Fruit fly (Drosophila melanogaster) whole organism, embryonic: ENCODE measurements around the gene CG4730.
A peak's percentile ranks its signal among the peaks of the same experiment; 100 is the strongest.

Experiments used
- Antp ChIP-seq: fragments of 200-800 bp; sonication (Bioruptor generic); optimal IDR thresholded peaks from 3 replicates; lab custom pipeline; 2016; ENCODE audit warnings: missing biosample characterization, missing genetic modification characterization
- CG10366 ChIP-seq: fragments of 200-800 bp; sonication (Bioruptor generic); IDR thresholded peaks from 2 replicates; pipeline ENCODE4 v1.3.6; 2022; ENCODE audit warnings: missing biosample characterization, missing genetic modification characterization
- CG10959 ChIP-seq: fragments of 200-800 bp; sonication (Bioruptor generic); IDR thresholded peaks from 2 replicates; pipeline ENCODE4 v1.3.6; 2022; ENCODE audit warnings: missing biosample characterization, missing genetic modification characterization
- CG13296 ChIP-seq: fragments of 200-800 bp; sonication (Bioruptor generic); optimal IDR thresholded peaks from 3 replicates; lab custom pipeline; 2018; ENCODE audit warnings: missing biosample characterization, mild to moderate bottlenecking, missing genetic modification characterization
- CG14050 ChIP-seq: fragments of 200-800 bp; sonication (Bioruptor generic); IDR thresholded peaks from 3 replicates; pipeline ENCODE4 v1.3.6; 2022; ENCODE audit warnings: missing biosample characterization, missing genetic modification characterization
- CG15011 ChIP-seq: fragments of 200-800 bp; sonication (Bioruptor generic); optimal IDR thresholded peaks from 3 replicates; lab custom pipeline; 2018; ENCODE audit warnings: missing biosample characterization, mild to moderate bottlenecking, missing genetic modification characterization
- CG1647 ChIP-seq: fragments of 200-800 bp; sonication (Bioruptor generic); optimal IDR thresholded peaks from 3 replicates; lab custom pipeline; 2016; ENCODE audit warnings: missing biosample characterization, missing genetic modification characterization
- CG16815 ChIP-seq: fragments of 200-800 bp; sonication (Bioruptor generic); optimal IDR thresholded peaks from 3 replicates; lab custom pipeline; 2017; ENCODE audit warnings: missing biosample characterization, mild to moderate bottlenecking, missing genetic modification characterization
- CG17186 ChIP-seq: fragments of 200-800 bp; sonication (Bioruptor generic); optimal IDR thresholded peaks from 3 replicates; lab custom pipeline; 2017; ENCODE audit warnings: missing biosample characterization, missing genetic modification reagents, missing genetic modification characterization
- CG17385 ChIP-seq: fragments of 200-800 bp; sonication (Bioruptor generic); optimal IDR thresholded peaks from 3 replicates; lab custom pipeline; 2018; ENCODE audit warnings: missing biosample characterization, mild to moderate bottlenecking, missing genetic modification characterization
- CG17829 ChIP-seq: fragments of 200-800 bp; optimal IDR thresholded peaks from 2 replicates; lab custom pipeline; 2019; ENCODE audit warnings: missing biosample characterization, mild to moderate bottlenecking, missing genetic modification characterization, moderate library complexity
- CG2202 ChIP-seq: fragments of 200-800 bp; sonication (Bioruptor generic); optimal IDR thresholded peaks from 2 replicates; lab custom pipeline; 2018; ENCODE audit warnings: missing biosample characterization, mild to moderate bottlenecking, missing genetic modification characterization
- CG2875 ChIP-seq: fragments of 200-800 bp; sonication (Bioruptor generic); optimal IDR thresholded peaks from 2 replicates; lab custom pipeline; 2017; ENCODE audit warnings: missing biosample characterization, mild to moderate bottlenecking, missing genetic modification characterization, missing genetic modification reagents
- CG3407 ChIP-seq: fragments of 200-800 bp; sonication (Bioruptor generic); optimal IDR thresholded peaks from 2 replicates; lab custom pipeline; 2018; ENCODE audit warnings: missing biosample characterization, mild to moderate bottlenecking, missing genetic modification characterization
- CG4404 ChIP-seq: fragments of 200-800 bp; sonication (Bioruptor generic); IDR thresholded peaks from 2 replicates; pipeline ENCODE4 v1.3.6; 2022; ENCODE audit warnings: missing biosample characterization, missing genetic modification characterization
- CG5245 ChIP-seq: fragments of 200-800 bp; sonication (Bioruptor generic); optimal IDR thresholded peaks from 3 replicates; lab custom pipeline; 2016; ENCODE audit warnings: missing biosample characterization, missing genetic modification characterization
- CG6272 ChIP-seq: fragments of 200-800 bp; sonication (Bioruptor generic); IDR thresholded peaks from 2 replicates; pipeline ENCODE4 v1.3.6; 2022; ENCODE audit warnings: missing biosample characterization, missing genetic modification characterization
- CG6854 ChIP-seq: fragments of 200-800 bp; sonication (Bioruptor generic); optimal IDR thresholded peaks from 3 replicates; lab custom pipeline; 2017; ENCODE audit warnings: missing biosample characterization, mild to moderate bottlenecking, missing genetic modification characterization
- CG7357 ChIP-seq: fragments of 200-800 bp; sonication (Bioruptor generic); IDR thresholded peaks from 3 replicates; pipeline ENCODE4 v1.3.6; 2022; ENCODE audit warnings: missing biosample characterization, missing genetic modification characterization
- CG7372 ChIP-seq: fragments of 200-800 bp; sonication (Bioruptor generic); IDR thresholded peaks from 2 replicates; pipeline ENCODE4 v1.3.6; 2022; ENCODE audit warnings: missing biosample characterization, missing genetic modification characterization
- CG7839 ChIP-seq: fragments of 200-800 bp; sonication (Bioruptor generic); optimal IDR thresholded peaks from 3 replicates; lab custom pipeline; 2018; ENCODE audit warnings: missing biosample characterization, mild to moderate bottlenecking, missing genetic modification characterization, moderate library complexity
- CG8290 ChIP-seq, 3 experiments: fragments of 200-800 bp; sonication (Bioruptor generic); optimal IDR thresholded peaks; 2 replicates each; lab custom pipeline; 2016 to 2019; ENCODE audit warnings: missing biosample characterization in 3 of 3, missing genetic modification characterization in 3 of 3, mild to moderate bottlenecking in 2 of 3, moderate library complexity in 1 of 3
- CG8924 ChIP-seq: fragments of 200-800 bp; optimal IDR thresholded peaks from 3 replicates; lab custom pipeline; 2019; ENCODE audit warnings: missing biosample characterization, mild to moderate bottlenecking, missing genetic modification characterization, moderate library complexity
- CG9215 ChIP-seq: fragments of 200-800 bp; sonication (Bioruptor generic); IDR thresholded peaks from 2 replicates; pipeline ENCODE4 v1.3.6; 2022; ENCODE audit warnings: missing biosample characterization, missing genetic modification characterization
- D19B ChIP-seq: fragments of 200-800 bp; sonication (Bioruptor generic); optimal IDR thresholded peaks from 2 replicates; lab custom pipeline; 2017; ENCODE audit warnings: missing biosample characterization, mild to moderate bottlenecking, missing genetic modification characterization
- Deaf1 ChIP-seq: fragments of 200-800 bp; optimal IDR thresholded peaks from 3 replicates; lab custom pipeline; 2019; ENCODE audit warnings: missing biosample characterization, mild to moderate bottlenecking, missing genetic modification characterization, moderate library complexity
- Dip3 ChIP-seq: fragments of 200-800 bp; sonication (Bioruptor generic); optimal IDR thresholded peaks from 3 replicates; lab custom pipeline; 2016; ENCODE audit warnings: missing biosample characterization, missing genetic modification characterization
- Hr78 ChIP-seq, 2 experiments: fragments of 200-800 bp in 1 of 2; fragments of >200 bp in 1 of 2; sonication (Bioruptor generic) in 1 of 2; optimal IDR thresholded peaks; 2 replicates each; lab custom pipeline; 2017 to 2019; ENCODE audit warnings: missing biosample characterization in 2 of 2, missing genetic modification characterization in 2 of 2, mild to moderate bottlenecking in 1 of 2, moderate library complexity in 1 of 2
- Jarid2 ChIP-seq: fragments of 200-800 bp; sonication (Bioruptor generic); optimal IDR thresholded peaks from 3 replicates; lab custom pipeline; 2017; ENCODE audit warnings: mild to moderate bottlenecking, missing biosample characterization, missing genetic modification reagents, missing genetic modification characterization
- Lhr ChIP-seq: fragments of 200-800 bp; sonication (Bioruptor generic); optimal IDR thresholded peaks from 3 replicates; lab custom pipeline; 2017; ENCODE audit warnings: mild to moderate bottlenecking, missing biosample characterization, missing genetic modification reagents, missing genetic modification characterization
- Mes4 ChIP-seq: fragments of 200-800 bp; sonication (Bioruptor generic); optimal IDR thresholded peaks from 2 replicates; lab custom pipeline; 2016; ENCODE audit warnings: missing biosample characterization, missing genetic modification characterization
- NC2α ChIP-seq: fragments of 200-800 bp; sonication (Bioruptor generic); optimal IDR thresholded peaks from 2 replicates; lab custom pipeline; 2016; ENCODE audit warnings: missing biosample characterization, missing genetic modification characterization
- Poxn ChIP-seq: fragments of 200-800 bp; sonication (Bioruptor generic); IDR thresholded peaks from 2 replicates; pipeline ENCODE4 v1.3.6; 2022; ENCODE audit warnings: missing biosample characterization, missing genetic modification characterization
- Spps ChIP-seq: fragments of 200-800 bp; sonication (Bioruptor generic); optimal IDR thresholded peaks from 2 replicates; lab custom pipeline; 2018; ENCODE audit warnings: missing biosample characterization, mild to moderate bottlenecking, missing genetic modification characterization
- Stat92E ChIP-seq, 3 experiments: fragments of >200 bp in 2 of 3; fragments of 200-800 bp in 1 of 3; sonication (Bioruptor generic) in 1 of 3; optimal IDR thresholded peaks; 2 replicates each; lab custom pipeline; 2017 to 2019; ENCODE audit warnings: missing biosample characterization in 3 of 3, missing genetic modification characterization in 3 of 3, mild to moderate bottlenecking in 1 of 3, moderate library complexity in 1 of 3
- ash1 ChIP-seq: fragments of 200-800 bp; sonication (Bioruptor generic); optimal IDR thresholded peaks from 2 replicates; lab custom pipeline; 2018; ENCODE audit warnings: missing biosample characterization, mild to moderate bottlenecking, missing genetic modification characterization
- ems ChIP-seq: fragments of 200-800 bp; sonication (Bioruptor generic); optimal IDR thresholded peaks from 3 replicates; lab custom pipeline; 2016; ENCODE audit warnings: missing biosample characterization, missing genetic modification characterization
- fru ChIP-seq: fragments of >200 bp; optimal IDR thresholded peaks from 2 replicates; lab custom pipeline; 2017
- insv ChIP-seq, 2 experiments: fragments of 200-800 bp; sonication (Bioruptor generic); optimal IDR thresholded peaks; 3 replicates each; lab custom pipeline; 2016 to 2018; ENCODE audit warnings: missing biosample characterization in 2 of 2, missing genetic modification characterization in 2 of 2
- jing ChIP-seq: fragments of 200-800 bp; sonication (Bioruptor generic); optimal IDR thresholded peaks from 2 replicates; lab custom pipeline; 2018; ENCODE audit warnings: missing biosample characterization, mild to moderate bottlenecking, missing genetic modification characterization
- jumu ChIP-seq: fragments of 200-800 bp; sonication (Bioruptor generic); optimal IDR thresholded peaks from 3 replicates; lab custom pipeline; 2016; ENCODE audit warnings: missing biosample characterization, missing genetic modification characterization
- kah ChIP-seq: fragments of 200-800 bp; sonication (Bioruptor generic); optimal IDR thresholded peaks from 2 replicates; lab custom pipeline; 2018; ENCODE audit warnings: missing biosample characterization, mild to moderate bottlenecking, missing genetic modification characterization
- nerfin-2 ChIP-seq: fragments of 200-800 bp; sonication (Bioruptor generic); IDR thresholded peaks from 2 replicates; pipeline ENCODE4 v1.3.6; 2022; ENCODE audit warnings: missing biosample characterization, missing genetic modification characterization; ENCODE audit not compliant: partially characterized antibody
- pan ChIP-seq, 4 experiments: fragments of >200 bp in 3 of 4; fragments of 200-800 bp in 1 of 4; sonication (Bioruptor generic) in 1 of 4; optimal IDR thresholded peaks in 3 of 4; IDR thresholded peaks in 1 of 4; 2 replicates each; pipeline versions ENCODE4 v1.3.6 to Lab custom; 2017 to 2022; ENCODE audit warnings: missing biosample characterization in 2 of 4, missing genetic modification characterization in 2 of 4, mixed read lengths in 1 of 4
- rib ChIP-seq: fragments of 200-800 bp; sonication (Bioruptor generic); IDR thresholded peaks from 2 replicates; pipeline ENCODE4 v1.3.6; 2022; ENCODE audit warnings: missing biosample characterization, missing genetic modification characterization
- seq ChIP-seq: fragments of 200-800 bp; sonication (Bioruptor generic); IDR thresholded peaks from 2 replicates; pipeline ENCODE4 v1.3.6; 2022; ENCODE audit warnings: missing biosample characterization, missing genetic modification characterization
- sob ChIP-seq: fragments of 200-800 bp; sonication (Bioruptor generic); IDR thresholded peaks from 2 replicates; pipeline ENCODE4 v1.3.6; 2022; ENCODE audit warnings: missing biosample characterization, missing genetic modification characterization
- tna ChIP-seq: fragments of 200-800 bp; sonication (Bioruptor generic); IDR thresholded peaks from 2 replicates; pipeline ENCODE4 v1.3.6; 2022; ENCODE audit warnings: missing biosample characterization, missing genetic modification characterization; ENCODE audit not compliant: partially characterized antibody
- toy ChIP-seq: fragments of 200-800 bp; sonication (Bioruptor generic); IDR thresholded peaks from 2 replicates; pipeline ENCODE4 v1.3.6; 2022; ENCODE audit warnings: missing biosample characterization, missing genetic modification characterization
- tx ChIP-seq: fragments of 200-800 bp; sonication (Bioruptor generic); optimal IDR thresholded peaks from 2 replicates; lab custom pipeline; 2016; ENCODE audit warnings: missing biosample characterization, missing genetic modification characterization

CG4730 gene

DNA sequence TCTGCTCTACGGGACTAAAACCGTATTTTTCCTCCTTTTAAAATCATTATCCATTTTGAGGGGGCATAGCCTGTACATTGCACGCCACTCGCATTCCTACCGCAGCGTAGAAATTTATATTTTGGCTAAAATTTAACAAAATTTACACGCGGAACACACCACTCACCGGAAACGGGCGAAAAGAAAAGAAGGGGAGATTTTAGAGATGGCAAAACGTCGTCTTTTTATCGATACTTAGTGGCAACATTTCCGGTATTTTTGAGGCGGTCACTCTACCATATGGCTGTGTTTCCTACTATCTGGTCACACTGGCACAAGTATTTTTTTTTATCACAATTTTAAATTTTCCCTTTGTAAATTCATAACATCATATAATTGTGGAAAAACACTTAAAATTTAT, 6.4 kb upstream of the CG4730 start, which contains the start of gene RpL27 (continued):
- TF ChIP-seq CG5245 (GFP tag; lab: Kevin White, UChicago), result peak; percentile 65
- TF ChIP-seq D19B (GFP tag; lab: Kevin White, UChicago), result peak; percentile 63
- TF ChIP-seq CG15011 (GFP tag; lab: Kevin White, UChicago), result peak; percentile 83
- no peak for TF ChIP-seq tx (GFP tag; lab: Kevin White, UChicago)
- peak; percentile 34 for TF ChIP-seq CG17186 (GFP tag; lab: Kevin White, UChicago)
- 0 out of 2 replicates have a peak, but pooled peaks have one; percentile 40 for TF ChIP-seq CG9215 (GFP tag; lab: Robert Waterston, UW)
- TF ChIP-seq Poxn (GFP tag; lab: Robert Waterston, UW), result no peak
- TF ChIP-seq CG3407 (GFP tag; lab: Kevin White, UChicago), result peak; percentile 74
- TF ChIP-seq CG14050, result peak; percentile 73
- TF ChIP-seq ash1 (GFP tag; lab: Kevin White, UChicago), result peak; percentile 80
- no peak for TF ChIP-seq CG10959
- TF ChIP-seq Spps, result peak; percentile 67
- TF ChIP-seq CG4404 (GFP tag; lab: Robert Waterston, UW), result no peak
- TF ChIP-seq CG1647 (GFP tag; lab: Kevin White, UChicago), result peak; percentile 62
- no peak for TF ChIP-seq Hr78 (GFP tag; optimal IDR thresholded peaks at IDR 0.05; lab: Kevin White, UChicago)
- TF ChIP-seq Jarid2 (GFP tag; lab: Kevin White, UChicago), result peak; percentile 66
- TF ChIP-seq Stat92E (GFP tag; optimal IDR thresholded peaks at IDR 0.05; lab: Kevin White, UChicago), result peak in 1 of 3 experiments; percentile 67
- TF ChIP-seq Dip3 (GFP tag; lab: Kevin White, UChicago), result peak; percentile 66
- TF ChIP-seq CG17829 (tag; lab: Kevin White, UChicago), result peak; percentile 75
- TF ChIP-seq CG10366 (GFP tag; lab: Robert Waterston, UW), result peak; percentile 52
- TF ChIP-seq Antp (GFP tag; lab: Kevin White, UChicago), result peak; percentile 33
- TF ChIP-seq CG6272 (GFP tag; lab: Robert Waterston, UW), result peak; percentile 30
- TF ChIP-seq CG13296, result peak; percentile 92
- peak; percentile 45 for TF ChIP-seq NC2α
- peak; percentile 78 for TF ChIP-seq CG2875 (GFP tag; lab: Kevin White, UChicago)
- TF ChIP-seq insv (GFP tag; optimal IDR thresholded peaks at IDR 0.05; lab: Kevin White, UChicago), result peak in 1 of 2 experiments; percentile 67
- peak; percentile 86 for TF ChIP-seq sob
- no peak for TF ChIP-seq fru (lab: Kevin White, UChicago)
- TF ChIP-seq Lhr (GFP tag; lab: Kevin White, UChicago), result peak; percentile 82
- TF ChIP-seq CG8924 (tag; lab: Kevin White, UChicago), result peak; percentile 80
- TF ChIP-seq CG7357 (GFP tag; lab: Robert Waterston, UW), result no peak
- no peak for TF ChIP-seq jumu (GFP tag; lab: Kevin White, UChicago)
- TF ChIP-seq CG16815 (GFP tag; lab: Kevin White, UChicago), result peak; percentile 6
- TF ChIP-seq CG7372 (GFP tag; lab: Robert Waterston, UW), result peak; percentile 76
- TF ChIP-seq CG8290 (GFP tag; optimal IDR thresholded peaks at IDR 0.05; lab: Kevin White, UChicago), result peak; percentile 68
- peak; percentile 55 to 88 for TF ChIP-seq CG8290 (tag; optimal IDR thresholded peaks at IDR 0.05; lab: Kevin White, UChicago)
- peak; percentile 82 for TF ChIP-seq kah (GFP tag; lab: Kevin White, UChicago)
- no peak for TF ChIP-seq nerfin-2 (GFP tag; lab: Robert Waterston, UW)
- peak; percentile 77 for TF ChIP-seq ems (GFP tag; lab: Kevin White, UChicago)
- TF ChIP-seq CG6854 (GFP tag; lab: Kevin White, UChicago), result peak; percentile 81
- peak; percentile 54; the same call in 1 of the 2 replicates for TF ChIP-seq rib (GFP tag; lab: Robert Waterston, UW)
- peak; percentile 51; the same call in 1 of the 2 replicates for TF ChIP-seq seq (GFP tag; lab: Robert Waterston, UW)
- TF ChIP-seq Mes4 (GFP tag; lab: Kevin White, UChicago), result peak; percentile 92
- peak; percentile 78 for TF ChIP-seq CG7839 (tag; lab: Kevin White, UChicago)
- TF ChIP-seq jing (GFP tag; lab: Kevin White, UChicago), result no peak
- TF ChIP-seq tna (GFP tag; lab: Robert Waterston, UW), result no peak; the same call in 1 of the 2 replicates
- peak; percentile 88 for TF ChIP-seq CG17385 (GFP tag; lab: Kevin White, UChicago)
- peak; percentile 69 for TF ChIP-seq CG2202 (tag; lab: Kevin White, UChicago)
- no peak for TF ChIP-seq pan (optimal IDR thresholded peaks at IDR 0.05; lab: Kevin White, UChicago)
- peak in 1 of 2 experiments; percentile 74 for TF ChIP-seq pan (GFP tag; optimal IDR thresholded peaks at IDR 0.05 in 1 of 2, IDR thresholded peaks at IDR 0.05 in 1 of 2)
- no peak for TF ChIP-seq toy (GFP tag; lab: Robert Waterston, UW)
- TF ChIP-seq Deaf1 (tag; lab: Kevin White, UChicago), result peak; percentile 48
